Fruit fly (Drosophila melanogaster) whole organism, prepupa: ENCODE measurements around the gene unk.

ENCODE experiments used
- Blimp-1 ChIP-seq: fragments of 200-800 bp; sonication (Bioruptor generic); optimal IDR thresholded peaks from 3 replicates; lab custom pipeline; 2017; ENCODE audit warnings: missing biosample characterization, missing genetic modification characterization, mild to moderate bottlenecking, moderate library complexity, missing genetic modification reagents
- CG10631 ChIP-seq: fragments of 200-800 bp; sonication (Bioruptor generic); optimal IDR thresholded peaks from 2 replicates; lab custom pipeline; 2016; ENCODE audit warnings: missing biosample characterization, missing genetic modification characterization
- CG10669 ChIP-seq: fragments of 200-800 bp; sonication (Bioruptor generic); optimal IDR thresholded peaks from 3 replicates; lab custom pipeline; 2018; ENCODE audit warnings: missing biosample characterization, mild to moderate bottlenecking, missing genetic modification characterization, moderate library complexity
- CG11294 ChIP-seq: fragments of 200-800 bp; sonication (Bioruptor generic); IDR thresholded peaks from 2 replicates; pipeline ENCODE4 v1.3.6; 2022; ENCODE audit warnings: missing biosample characterization, missing genetic modification characterization
- CG11762 ChIP-seq: fragments of 200-800 bp; sonication (Bioruptor generic); optimal IDR thresholded peaks from 3 replicates; lab custom pipeline; 2016; ENCODE audit warnings: missing biosample characterization, missing genetic modification characterization; ENCODE audit not compliant: insufficient read depth
- CG11902 ChIP-seq: fragments of 200-800 bp; sonication (Bioruptor generic); optimal IDR thresholded peaks from 3 replicates; lab custom pipeline; 2016; ENCODE audit warnings: missing biosample characterization, missing genetic modification characterization
- CG15336 ChIP-seq: fragments of 200-800 bp; sonication (Bioruptor generic); IDR thresholded peaks from 2 replicates; pipeline ENCODE4 v1.3.6; 2022; ENCODE audit warnings: missing biosample characterization, missing genetic modification characterization
- CG1621 ChIP-seq: fragments of 200-800 bp; sonication (Bioruptor generic); optimal IDR thresholded peaks from 3 replicates; lab custom pipeline; 2018; ENCODE audit warnings: missing biosample characterization, mild to moderate bottlenecking, missing genetic modification characterization
- CG16779 ChIP-seq: fragments of 200-800 bp; sonication (Bioruptor generic); optimal IDR thresholded peaks from 3 replicates; lab custom pipeline; 2017; ENCODE audit warnings: missing biosample characterization, mild to moderate bottlenecking, missing genetic modification characterization
- CG3032 ChIP-seq: fragments of 200-800 bp; optimal IDR thresholded peaks from 2 replicates; lab custom pipeline; 2019; ENCODE audit warnings: missing biosample characterization, mild to moderate bottlenecking, missing genetic modification characterization, moderate library complexity
- CG31627 ChIP-seq: fragments of 200-800 bp; sonication (Bioruptor generic); optimal IDR thresholded peaks from 3 replicates; lab custom pipeline; 2016; ENCODE audit warnings: missing biosample characterization, missing genetic modification characterization
- CG32006 ChIP-seq: fragments of 200-800 bp; sonication (Bioruptor generic); optimal IDR thresholded peaks from 3 replicates; lab custom pipeline; 2017; ENCODE audit warnings: missing biosample characterization, mild to moderate bottlenecking, missing genetic modification characterization
- CG34406 ChIP-seq: fragments of 200-800 bp; sonication (Bioruptor generic); optimal IDR thresholded peaks from 3 replicates; lab custom pipeline; 2016; ENCODE audit warnings: missing biosample characterization, missing genetic modification characterization
- CG3919 ChIP-seq: fragments of 200-800 bp; sonication (Bioruptor generic); optimal IDR thresholded peaks from 3 replicates; lab custom pipeline; 2016; ENCODE audit warnings: missing biosample characterization, missing genetic modification characterization
- CG4318 ChIP-seq: fragments of 200-800 bp; sonication (Bioruptor generic); optimal IDR thresholded peaks from 3 replicates; lab custom pipeline; 2017; ENCODE audit warnings: missing biosample characterization, mild to moderate bottlenecking, missing genetic modification characterization
- CG6163 ChIP-seq: fragments of 200-800 bp; sonication (Bioruptor generic); IDR thresholded peaks from 3 replicates; pipeline ENCODE4 v1.3.6; 2022; ENCODE audit warnings: missing biosample characterization, missing genetic modification characterization
- CG6276 ChIP-seq: fragments of 200-800 bp; sonication (Bioruptor generic); optimal IDR thresholded peaks from 2 replicates; lab custom pipeline; 2017; ENCODE audit warnings: missing biosample characterization, mild to moderate bottlenecking, missing genetic modification characterization
- CG6808 ChIP-seq: fragments of 200-800 bp; sonication (Bioruptor generic); optimal IDR thresholded peaks from 3 replicates; lab custom pipeline; 2017; ENCODE audit warnings: missing biosample characterization, missing genetic modification characterization, mild to moderate bottlenecking, moderate library complexity, missing genetic modification reagents
- CG6854 ChIP-seq: fragments of 200-800 bp; sonication (Bioruptor generic); optimal IDR thresholded peaks from 2 replicates; lab custom pipeline; 2017; ENCODE audit warnings: missing biosample characterization, mild to moderate bottlenecking, missing genetic modification characterization
- CG7368 ChIP-seq: fragments of 200-800 bp; sonication (Bioruptor generic); optimal IDR thresholded peaks from 3 replicates; lab custom pipeline; 2016; ENCODE audit warnings: missing biosample characterization, missing genetic modification characterization
- CG8119 ChIP-seq: fragments of 200-800 bp; sonication (Bioruptor generic); IDR thresholded peaks from 3 replicates; pipeline ENCODE4 v1.3.6; 2022; ENCODE audit warnings: missing biosample characterization, missing genetic modification characterization
- CG8319 ChIP-seq: fragments of 200-800 bp; sonication (Bioruptor generic); optimal IDR thresholded peaks from 3 replicates; lab custom pipeline; 2016; ENCODE audit warnings: missing biosample characterization, missing genetic modification characterization
- CG8632 ChIP-seq: fragments of 200-800 bp; sonication (Bioruptor generic); optimal IDR thresholded peaks from 3 replicates; lab custom pipeline; 2016; ENCODE audit warnings: missing biosample characterization, missing genetic modification characterization
- CG9139 ChIP-seq: fragments of 200-800 bp; sonication (Bioruptor generic); optimal IDR thresholded peaks from 3 replicates; lab custom pipeline; 2017; ENCODE audit warnings: missing biosample characterization, mild to moderate bottlenecking, missing genetic modification characterization
- Eip75B ChIP-seq: fragments of 200-800 bp; sonication (Bioruptor generic); optimal IDR thresholded peaks from 3 replicates; lab custom pipeline; 2016; ENCODE audit warnings: missing biosample characterization, missing genetic modification characterization
- Eip93F ChIP-seq: fragments of 200-800 bp; sonication (Bioruptor generic); optimal IDR thresholded peaks from 2 replicates; lab custom pipeline; 2016; ENCODE audit warnings: missing biosample characterization, mild to moderate bottlenecking, missing genetic modification characterization
- Ets21C ChIP-seq: fragments of 200-800 bp; sonication (Bioruptor generic); optimal IDR thresholded peaks from 3 replicates; lab custom pipeline; 2016; ENCODE audit warnings: missing biosample characterization, missing genetic modification characterization
- Ets96B ChIP-seq: fragments of 200-800 bp; optimal IDR thresholded peaks from 2 replicates; lab custom pipeline; 2019; ENCODE audit warnings: missing biosample characterization, mild to moderate bottlenecking, missing genetic modification characterization, moderate library complexity
- Gug ChIP-seq: fragments of 200-800 bp; sonication (Bioruptor generic); IDR thresholded peaks from 2 replicates; pipeline ENCODE4 v1.3.6; 2022; ENCODE audit warnings: missing biosample characterization, missing genetic modification characterization
- Hr38 ChIP-seq: sonication (Bioruptor generic); optimal IDR thresholded peaks from 2 replicates; lab custom pipeline; 2016; ENCODE audit warnings: missing biosample characterization, missing genetic modification characterization
- Hr4 ChIP-seq: fragments of 200-800 bp; sonication (Bioruptor generic); optimal IDR thresholded peaks from 3 replicates; lab custom pipeline; 2016; ENCODE audit warnings: missing biosample characterization, missing genetic modification characterization
- Lpt ChIP-seq: fragments of 200-800 bp; sonication (Bioruptor generic); optimal IDR thresholded peaks from 3 replicates; lab custom pipeline; 2016; ENCODE audit warnings: missing biosample characterization, missing genetic modification characterization
- Met ChIP-seq: fragments of 200-800 bp; sonication (Bioruptor generic); optimal IDR thresholded peaks from 3 replicates; lab custom pipeline; 2016; ENCODE audit warnings: missing biosample characterization, missing genetic modification characterization
- OdsH ChIP-seq: fragments of 200-800 bp; sonication (Bioruptor generic); optimal IDR thresholded peaks from 3 replicates; lab custom pipeline; 2016; ENCODE audit warnings: missing biosample characterization, missing genetic modification characterization
- Smox ChIP-seq: fragments of 200-800 bp; sonication (Bioruptor generic); optimal IDR thresholded peaks from 3 replicates; lab custom pipeline; 2016; ENCODE audit warnings: missing biosample characterization, missing genetic modification characterization
- Sox15 ChIP-seq: fragments of 200-800 bp; sonication (Bioruptor generic); optimal IDR thresholded peaks from 3 replicates; lab custom pipeline; 2016; ENCODE audit warnings: missing biosample characterization, missing genetic modification characterization
- acj6 ChIP-seq: fragments of 200-800 bp; sonication (Bioruptor generic); optimal IDR thresholded peaks from 3 replicates; lab custom pipeline; 2016; ENCODE audit warnings: missing biosample characterization, missing genetic modification characterization
- cyc ChIP-seq: fragments of 200-800 bp; sonication (Bioruptor generic); optimal IDR thresholded peaks from 3 replicates; lab custom pipeline; 2016; ENCODE audit warnings: missing biosample characterization, missing genetic modification characterization
- dac ChIP-seq: fragments of 200-800 bp; sonication (Bioruptor generic); optimal IDR thresholded peaks from 2 replicates; lab custom pipeline; 2017; ENCODE audit warnings: missing biosample characterization, mild to moderate bottlenecking, missing genetic modification characterization
- dsx ChIP-seq: fragments of 200-800 bp; optimal IDR thresholded peaks from 3 replicates; lab custom pipeline; 2019; ENCODE audit warnings: missing biosample characterization, mild to moderate bottlenecking, missing genetic modification characterization, moderate library complexity; ENCODE audit not compliant: poor library complexity, severe bottlenecking
- eg ChIP-seq: fragments of 200-800 bp; sonication (Bioruptor generic); IDR thresholded peaks from 3 replicates; pipeline ENCODE4 v1.3.6; 2022; ENCODE audit warnings: missing biosample characterization, missing genetic modification characterization
- esn ChIP-seq: fragments of 200-800 bp; sonication (Bioruptor generic); optimal IDR thresholded peaks from 2 replicates; lab custom pipeline; 2016; ENCODE audit warnings: missing biosample characterization, mild to moderate bottlenecking, missing genetic modification characterization, moderate library complexity
- fd59A ChIP-seq: fragments of 200-800 bp; sonication (Bioruptor generic); optimal IDR thresholded peaks from 2 replicates; lab custom pipeline; 2017; ENCODE audit warnings: missing biosample characterization, mild to moderate bottlenecking, missing genetic modification characterization, missing genetic modification reagents
- fkh ChIP-seq: fragments of 200-800 bp; sonication (Bioruptor generic); optimal IDR thresholded peaks from 3 replicates; lab custom pipeline; 2017; ENCODE audit warnings: missing biosample characterization, mild to moderate bottlenecking, missing genetic modification characterization, moderate library complexity
- lz ChIP-seq: fragments of 200-800 bp; sonication (Bioruptor generic); optimal IDR thresholded peaks from 3 replicates; lab custom pipeline; 2016; ENCODE audit warnings: missing biosample characterization, missing genetic modification characterization
- net ChIP-seq: fragments of 200-800 bp; sonication (Bioruptor generic); optimal IDR thresholded peaks from 3 replicates; lab custom pipeline; 2016; ENCODE audit warnings: missing biosample characterization, missing genetic modification characterization
- pdm3 ChIP-seq: fragments of 200-800 bp; sonication (Bioruptor generic); optimal IDR thresholded peaks from 3 replicates; lab custom pipeline; 2016; ENCODE audit warnings: missing biosample characterization, missing genetic modification characterization
- salr ChIP-seq, 2 experiments: fragments of 200-800 bp; sonication (Bioruptor generic); optimal IDR thresholded peaks; 3 replicates each; lab custom pipeline; 2016 to 2018; ENCODE audit warnings: missing biosample characterization in 2 of 2, missing genetic modification characterization in 2 of 2, mild to moderate bottlenecking in 1 of 2
- spab ChIP-seq: fragments of 200-800 bp; sonication (Bioruptor generic); optimal IDR thresholded peaks from 2 replicates; lab custom pipeline; 2017; ENCODE audit warnings: missing biosample characterization, mild to moderate bottlenecking, missing genetic modification characterization, missing genetic modification reagents
- ss ChIP-seq, 2 experiments: fragments of 200-800 bp; sonication (Bioruptor generic); optimal IDR thresholded peaks; 2 replicates in 1 of 2; 3 replicates in 1 of 2; lab custom pipeline; 2017 to 2018; ENCODE audit warnings: mild to moderate bottlenecking in 2 of 2, missing biosample characterization in 2 of 2, missing genetic modification characterization in 2 of 2, moderate library complexity in 1 of 2
- svp ChIP-seq: fragments of 200-800 bp; sonication (Bioruptor generic); peaks from one replicate; lab custom pipeline; 2016; ENCODE audit warnings: missing biosample characterization, missing genetic modification characterization
- topi ChIP-seq: fragments of 200-800 bp; sonication (Bioruptor generic); optimal IDR thresholded peaks from 3 replicates; lab custom pipeline; 2016; ENCODE audit warnings: missing biosample characterization, missing genetic modification characterization
- vri ChIP-seq: fragments of 200-800 bp; sonication (Bioruptor generic); optimal IDR thresholded peaks from 3 replicates; lab custom pipeline; 2016; ENCODE audit warnings: missing biosample characterization, mild to moderate bottlenecking, missing genetic modification characterization

unk gene

DNA sequence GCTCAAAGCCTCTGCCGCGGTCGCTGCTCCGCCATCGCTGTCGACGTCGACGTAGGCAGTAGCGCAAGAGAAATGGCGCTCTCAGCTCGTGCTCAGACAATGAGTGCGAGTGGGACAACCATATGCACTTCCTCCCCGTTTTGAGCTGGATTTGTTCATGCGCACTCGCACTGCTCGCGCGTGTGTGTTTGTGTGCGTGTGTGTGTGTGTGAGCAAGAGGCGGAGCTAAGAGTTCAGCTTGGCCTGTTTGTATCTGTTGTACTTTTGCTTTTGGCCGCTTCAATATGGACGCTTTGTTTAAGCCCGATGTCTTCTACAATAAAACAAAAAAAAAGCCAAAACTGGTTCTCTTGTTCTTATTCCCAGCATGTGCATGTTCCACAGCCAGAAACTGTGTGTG lies 43.5 kb upstream of the unk start:
- TF ChIP-seq CG8119 (GFP tag; lab: Robert Waterston, UW) (no peak; the same call in 2 of the 3 replicates), CG6854 (GFP tag; lab: Kevin White, UChicago) (peak; percentile 82), Eip93F (GFP tag; lab: Kevin White, UChicago) (no peak), esn (GFP tag; lab: Kevin White, UChicago) (peak; percentile 49), pdm3 (no peak), Gug (GFP tag; lab: Robert Waterston, UW) (no peak), CG4318 (GFP tag; lab: Kevin White, UChicago) (no peak), CG7368 (GFP tag; lab: Kevin White, UChicago) (peak; percentile 57), Hr38 (GFP tag; lab: Kevin White, UChicago) (no peak), eg (peak; percentile 63; the same call in 1 of the 3 replicates), fd59A (GFP tag; lab: Kevin White, UChicago) (no peak), dsx (GFP tag; lab: Kevin White, UChicago) (no peak), ss (GFP tag; optimal IDR thresholded peaks at IDR 0.05; lab: Kevin White, UChicago) (peak; percentile 61 to 67), CG8632 (no peak), CG1621 (tag; lab: Kevin White, UChicago) (no peak), dac (GFP tag; lab: Kevin White, UChicago) (no peak), svp (GFP tag; lab: Kevin White, UChicago) (no peak), CG6163 (GFP tag; lab: Robert Waterston, UW) (peak; percentile 76), CG11294 (GFP tag; lab: Robert Waterston, UW) (no peak), Eip75B (GFP tag; lab: Kevin White, UChicago) (no peak), vri (GFP tag; lab: Kevin White, UChicago) (peak; percentile 14), CG31627 (GFP tag; lab: Kevin White, UChicago) (no peak), Met (no peak), CG10669 (GFP tag; lab: Kevin White, UChicago) (peak; percentile 2), CG6276 (no peak), CG3032 (no peak), salr (GFP tag; optimal IDR thresholded peaks at IDR 0.05; lab: Kevin White, UChicago) (no peak), Ets21C (GFP tag; lab: Kevin White, UChicago) (no peak), cyc (GFP tag; lab: Kevin White, UChicago) (no peak), CG32006 (GFP tag; lab: Kevin White, UChicago) (no peak), Lpt (no peak), Ets96B (tag; lab: Kevin White, UChicago) (no peak), Sox15 (GFP tag; lab: Kevin White, UChicago) (no peak), lz (peak; percentile 25), CG11762 (GFP tag; lab: Kevin White, UChicago) (no peak), CG16779 (no peak), OdsH (GFP tag; lab: Kevin White, UChicago) (no peak), CG6808 (GFP tag; lab: Kevin White, UChicago) (peak; percentile 13), CG10631 (GFP tag; lab: Kevin White, UChicago) (no peak), CG3919 (GFP tag; lab: Kevin White, UChicago) (no peak), fkh (no peak), CG15336 (0 out of 2 replicates have a peak, but pooled peaks have one; percentile 16), CG34406 (GFP tag; lab: Kevin White, UChicago) (no peak), CG11902 (GFP tag; lab: Kevin White, UChicago) (no peak), Blimp-1 (peak; percentile 45), CG8319 (GFP tag; lab: Kevin White, UChicago) (peak; percentile 22), Hr4 (GFP tag; lab: Kevin White, UChicago) (no peak), spab (GFP tag; lab: Kevin White, UChicago) (no peak), net (GFP tag; lab: Kevin White, UChicago) (peak; percentile 20), acj6 (GFP tag; lab: Kevin White, UChicago) (no peak), CG9139 (GFP tag; lab: Kevin White, UChicago) (no peak), Smox (no peak), topi (no peak)
